Fruit fly (Drosophila melanogaster) whole organism, embryonic: ENCODE measurements around the gene CG1640.

Experiments
- CG10274 ChIP-seq: fragments of 200-800 bp; sonication (Bioruptor generic); optimal IDR thresholded peaks from 3 replicates; lab custom pipeline; 2017; ENCODE audit warnings: missing biosample characterization, mild to moderate bottlenecking, missing genetic modification characterization
- CG10462 ChIP-seq: fragments of 200-800 bp; sonication (Bioruptor generic); optimal IDR thresholded peaks from 2 replicates; lab custom pipeline; 2016; ENCODE audit warnings: missing biosample characterization, missing genetic modification characterization
- CG12659 ChIP-seq: fragments of 200-800 bp; sonication (Bioruptor generic); optimal IDR thresholded peaks from 3 replicates; lab custom pipeline; 2017; ENCODE audit warnings: mild to moderate bottlenecking, missing biosample characterization, missing genetic modification reagents, missing genetic modification characterization
- CG1603 ChIP-seq: fragments of 200-800 bp; sonication (Bioruptor generic); optimal IDR thresholded peaks from 2 replicates; lab custom pipeline; 2019; ENCODE audit warnings: missing biosample characterization, mild to moderate bottlenecking, missing genetic modification characterization, moderate library complexity
- CG16813 ChIP-seq: fragments of 200-800 bp; sonication (Bioruptor generic); IDR thresholded peaks from 3 replicates; pipeline ENCODE4 v1.3.6; 2022; ENCODE audit warnings: missing biosample characterization, missing genetic modification characterization; ENCODE audit not compliant: partially characterized antibody
- CG16863 ChIP-seq: fragments of 200-800 bp; sonication (Bioruptor generic); optimal IDR thresholded peaks from 3 replicates; lab custom pipeline; 2016; ENCODE audit warnings: missing biosample characterization, missing genetic modification characterization
- CG18476 ChIP-seq: fragments of 200-800 bp; sonication (Bioruptor generic); optimal IDR thresholded peaks from 2 replicates; lab custom pipeline; 2016; ENCODE audit warnings: missing biosample characterization, mild to moderate bottlenecking, missing genetic modification characterization
- CG31388 ChIP-seq: fragments of 200-800 bp; sonication (Bioruptor generic); optimal IDR thresholded peaks from 2 replicates; lab custom pipeline; 2016; ENCODE audit warnings: missing biosample characterization, missing genetic modification characterization
- CG32532 ChIP-seq: fragments of 200-800 bp; sonication (Bioruptor generic); IDR thresholded peaks from 2 replicates; pipeline ENCODE4 v1.3.6; 2022; ENCODE audit warnings: missing biosample characterization, missing genetic modification characterization
- CG4424 ChIP-seq: fragments of 200-800 bp; sonication (Bioruptor generic); optimal IDR thresholded peaks from 3 replicates; lab custom pipeline; 2016; ENCODE audit warnings: missing biosample characterization, missing genetic modification characterization
- CG6683 ChIP-seq: fragments of 200-800 bp; sonication (Bioruptor generic); optimal IDR thresholded peaks from 2 replicates; lab custom pipeline; 2017; ENCODE audit warnings: missing biosample characterization, mild to moderate bottlenecking, missing genetic modification characterization, missing genetic modification reagents
- CG7963 ChIP-seq: fragments of 200-800 bp; sonication (Bioruptor generic); IDR thresholded peaks from 3 replicates; pipeline ENCODE4 v1.3.6; 2022; ENCODE audit warnings: missing biosample characterization, missing genetic modification characterization; ENCODE audit not compliant: partially characterized antibody
- CG8765 ChIP-seq: fragments of 200-800 bp; sonication (Bioruptor generic); IDR thresholded peaks from 2 replicates; pipeline ENCODE4 v1.3.6; 2022; ENCODE audit warnings: missing biosample characterization, missing genetic modification characterization
- CG9727 ChIP-seq: fragments of 200-800 bp; sonication (Bioruptor generic); optimal IDR thresholded peaks from 3 replicates; lab custom pipeline; 2017; ENCODE audit warnings: missing biosample characterization, mild to moderate bottlenecking, missing genetic modification characterization
- Dp ChIP-seq: fragments of 200-800 bp; sonication (Bioruptor generic); optimal IDR thresholded peaks from 2 replicates; lab custom pipeline; 2018; ENCODE audit warnings: missing biosample characterization, mild to moderate bottlenecking, missing genetic modification characterization, moderate library complexity
- Hand ChIP-seq: fragments of 200-800 bp; sonication (Bioruptor generic); optimal IDR thresholded peaks from 2 replicates; lab custom pipeline; 2017; ENCODE audit warnings: mild to moderate bottlenecking, missing biosample characterization, missing genetic modification reagents, missing genetic modification characterization
- MESR4 ChIP-seq: fragments of 200-800 bp; sonication (Bioruptor generic); optimal IDR thresholded peaks from 2 replicates; lab custom pipeline; 2018; ENCODE audit warnings: missing biosample characterization, mild to moderate bottlenecking, missing genetic modification characterization, moderate library complexity
- Mrtf ChIP-seq: fragments of 200-800 bp; sonication (Bioruptor generic); IDR thresholded peaks from 3 replicates; pipeline ENCODE4 v1.3.6; 2022; ENCODE audit warnings: missing biosample characterization, missing genetic modification characterization
- Myb ChIP-seq: fragments of 200-800 bp; sonication (Bioruptor generic); optimal IDR thresholded peaks from 2 replicates; lab custom pipeline; 2016; ENCODE audit warnings: missing biosample characterization, missing genetic modification characterization
- NFAT ChIP-seq: fragments of 200-800 bp; sonication (Bioruptor generic); IDR thresholded peaks from 2 replicates; pipeline ENCODE4 v1.3.6; 2022; ENCODE audit warnings: missing biosample characterization, missing genetic modification characterization
- Rx ChIP-seq: fragments of 200-800 bp; sonication (Bioruptor generic); IDR thresholded peaks from 2 replicates; pipeline ENCODE4 v1.3.6; 2022; ENCODE audit warnings: missing biosample characterization, missing genetic modification characterization
- Scr ChIP-seq: fragments of 200-800 bp; sonication (Bioruptor generic); IDR thresholded peaks from 2 replicates; pipeline ENCODE4 v1.3.6; 2022; ENCODE audit warnings: missing biosample characterization, missing genetic modification characterization; ENCODE audit not compliant: partially characterized antibody
- Stat92E ChIP-seq, 3 experiments: fragments of >200 bp in 2 of 3; fragments of 200-800 bp in 1 of 3; sonication (Bioruptor generic) in 1 of 3; optimal IDR thresholded peaks; 2 replicates each; lab custom pipeline; 2017 to 2019; ENCODE audit warnings: missing biosample characterization in 3 of 3, missing genetic modification characterization in 3 of 3, mild to moderate bottlenecking in 1 of 3, moderate library complexity in 1 of 3
- TFAM ChIP-seq: fragments of 200-800 bp; sonication (Bioruptor generic); optimal IDR thresholded peaks from 2 replicates; lab custom pipeline; 2017; ENCODE audit warnings: missing biosample characterization, missing genetic modification characterization, inconsistent platforms
- Tbp ChIP-seq: fragments of >200 bp; optimal IDR thresholded peaks from 2 replicates; lab custom pipeline; 2018; ENCODE audit warnings: missing biosample characterization, missing genetic modification characterization
- al ChIP-seq: fragments of 200-800 bp; sonication (Bioruptor generic); IDR thresholded peaks from 2 replicates; pipeline ENCODE4 v1.3.6; 2022; ENCODE audit warnings: missing biosample characterization, missing genetic modification characterization
- dan ChIP-seq: fragments of 200-800 bp; sonication (Bioruptor generic); IDR thresholded peaks from 2 replicates; pipeline ENCODE4 v1.3.6; 2022; ENCODE audit warnings: missing biosample characterization, missing genetic modification characterization
- danr ChIP-seq: fragments of 200-800 bp; sonication (Bioruptor generic); IDR thresholded peaks from 2 replicates; pipeline ENCODE4 v1.3.6; 2022; ENCODE audit warnings: missing biosample characterization, missing genetic modification characterization
- disco-r ChIP-seq: fragments of 200-800 bp; sonication (Bioruptor generic); optimal IDR thresholded peaks from 2 replicates; lab custom pipeline; 2016; ENCODE audit warnings: missing biosample characterization, missing genetic modification characterization
- dmrt11E ChIP-seq: fragments of 200-800 bp; sonication (Bioruptor generic); optimal IDR thresholded peaks from 3 replicates; lab custom pipeline; 2018; ENCODE audit warnings: missing biosample characterization, mild to moderate bottlenecking, missing genetic modification characterization, moderate library complexity
- exex ChIP-seq: fragments of 200-800 bp; sonication (Bioruptor generic); optimal IDR thresholded peaks from 4 replicates; lab custom pipeline; 2018; ENCODE audit warnings: missing biosample characterization, mild to moderate bottlenecking, missing genetic modification characterization, moderate library complexity
- gcm ChIP-seq: fragments of 200-800 bp; sonication (Bioruptor generic); optimal IDR thresholded peaks from 2 replicates; lab custom pipeline; 2019; ENCODE audit warnings: missing biosample characterization, mild to moderate bottlenecking, missing genetic modification characterization, moderate library complexity
- grau ChIP-seq: fragments of 200-800 bp; optimal IDR thresholded peaks from 3 replicates; lab custom pipeline; 2019; ENCODE audit warnings: missing biosample characterization, mild to moderate bottlenecking, missing genetic modification characterization, moderate library complexity
- insv ChIP-seq, 2 experiments: fragments of 200-800 bp; sonication (Bioruptor generic); optimal IDR thresholded peaks; 3 replicates each; lab custom pipeline; 2016 to 2018; ENCODE audit warnings: missing biosample characterization in 2 of 2, missing genetic modification characterization in 2 of 2
- mam ChIP-seq: fragments of 200-800 bp; sonication (Bioruptor generic); optimal IDR thresholded peaks from 3 replicates; lab custom pipeline; 2016; ENCODE audit warnings: missing biosample characterization, missing genetic modification characterization
- nau ChIP-seq: fragments of 200-800 bp; sonication (Bioruptor generic); optimal IDR thresholded peaks from 3 replicates; lab custom pipeline; 2017; ENCODE audit warnings: missing biosample characterization, mild to moderate bottlenecking, missing genetic modification characterization, missing genetic modification reagents
- nerfin-2 ChIP-seq: fragments of 200-800 bp; sonication (Bioruptor generic); IDR thresholded peaks from 2 replicates; pipeline ENCODE4 v1.3.6; 2022; ENCODE audit warnings: missing biosample characterization, missing genetic modification characterization; ENCODE audit not compliant: partially characterized antibody
- repo ChIP-seq: fragments of 200-800 bp; sonication (Bioruptor generic); optimal IDR thresholded peaks from 2 replicates; lab custom pipeline; 2016; ENCODE audit warnings: missing biosample characterization, missing genetic modification characterization
- run ChIP-seq: fragments of 200-800 bp; sonication (Bioruptor generic); optimal IDR thresholded peaks from 3 replicates; lab custom pipeline; 2018; ENCODE audit warnings: missing biosample characterization, mild to moderate bottlenecking, missing genetic modification characterization
- scrt ChIP-seq: fragments of 200-800 bp; sonication (Bioruptor generic); optimal IDR thresholded peaks from 2 replicates; lab custom pipeline; 2018; ENCODE audit warnings: missing biosample characterization, mild to moderate bottlenecking, missing genetic modification characterization, moderate library complexity
- slou ChIP-seq: fragments of 200-800 bp; sonication (Bioruptor generic); optimal IDR thresholded peaks from 3 replicates; lab custom pipeline; 2016; ENCODE audit warnings: missing biosample characterization, missing genetic modification characterization
- sna ChIP-seq: fragments of 200-800 bp; sonication (Bioruptor generic); IDR thresholded peaks from 2 replicates; pipeline ENCODE4 v1.3.6; 2022; ENCODE audit warnings: missing biosample characterization, missing genetic modification characterization; ENCODE audit not compliant: partially characterized antibody
- tin ChIP-seq: fragments of 200-800 bp; sonication (Bioruptor generic); optimal IDR thresholded peaks from 3 replicates; lab custom pipeline; 2016; ENCODE audit warnings: missing biosample characterization, missing genetic modification characterization
- trh ChIP-seq: fragments of 200-800 bp; sonication (Bioruptor generic); optimal IDR thresholded peaks from 2 replicates; lab custom pipeline; 2016; ENCODE audit warnings: missing biosample characterization, missing genetic modification characterization
- twi ChIP-seq: fragments of 200-800 bp; optimal IDR thresholded peaks from 2 replicates; lab custom pipeline; 2019; ENCODE audit warnings: missing biosample characterization, mild to moderate bottlenecking, missing genetic modification characterization, moderate library complexity
- usp ChIP-seq: fragments of >200 bp; optimal IDR thresholded peaks from 2 replicates; lab custom pipeline; 2017; ENCODE audit warnings: missing biosample characterization, missing genetic modification characterization
- vvl ChIP-seq: fragments of 200-800 bp; sonication (Bioruptor generic); IDR thresholded peaks from 2 replicates; pipeline ENCODE4 v1.3.6; 2022; ENCODE audit warnings: missing biosample characterization, missing genetic modification characterization
- z ChIP-seq: fragments of 200-800 bp; sonication (Bioruptor generic); IDR thresholded peaks from 3 replicates; pipeline ENCODE4 v1.3.6; 2022; ENCODE audit warnings: missing biosample characterization, missing genetic modification characterization
- zen2 ChIP-seq: fragments of 200-800 bp; sonication (Bioruptor generic); IDR thresholded peaks from 3 replicates; pipeline ENCODE4 v1.3.6; 2022; ENCODE audit warnings: missing biosample characterization, missing genetic modification characterization; ENCODE audit not compliant: partially characterized antibody

Gene CG1640

DNA sequence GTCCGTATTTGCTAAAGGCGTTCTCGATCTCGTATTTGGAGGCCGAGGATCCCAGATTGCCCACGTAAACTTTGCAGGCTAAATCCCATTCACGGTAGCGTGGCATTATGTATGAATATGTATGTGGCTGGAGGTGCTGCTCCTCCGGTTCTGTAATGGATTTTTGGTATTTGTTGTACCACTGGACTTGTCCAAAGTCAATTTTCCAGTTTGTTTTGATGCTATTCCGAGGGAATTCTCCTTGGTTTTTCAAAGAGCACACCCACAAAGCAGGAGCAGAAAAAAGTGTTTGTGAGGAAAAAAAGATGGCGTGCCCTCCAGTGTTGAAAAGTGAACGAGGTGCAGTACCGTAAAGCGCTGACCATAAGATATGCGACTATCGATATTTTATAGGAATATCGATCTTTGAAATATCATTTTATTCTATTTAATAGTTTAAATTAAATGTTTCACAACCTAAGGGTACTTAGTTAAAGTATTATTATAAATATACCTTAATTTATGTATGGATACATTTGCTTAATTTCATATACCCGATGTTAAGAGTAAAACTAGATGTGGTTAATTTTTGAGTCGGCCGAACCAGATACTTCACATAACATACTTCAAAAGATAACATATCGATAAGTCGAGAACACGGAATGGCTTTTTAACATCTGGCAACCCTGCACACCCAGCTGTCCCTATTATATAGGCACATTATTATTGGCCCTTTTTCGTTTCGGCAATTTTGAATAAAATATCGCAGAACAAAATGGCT lies 14.4 kb downstream of the CG1640 start, which contains the start of the genes Rbp1-like and Tim9a (continued):
- TF ChIP-seq CG10462: no peak
- TF ChIP-seq vvl: no peak
- peak; percentile 22; the same call in 1 of the 2 replicates for TF ChIP-seq CG32532 (GFP tag; lab: Robert Waterston, UW)
- no peak for TF ChIP-seq NFAT (GFP tag; lab: Robert Waterston, UW)
- no peak for TF ChIP-seq trh (GFP tag; lab: Kevin White, UChicago)
- TF ChIP-seq Hand (GFP tag; lab: Kevin White, UChicago): no peak
- TF ChIP-seq scrt (GFP tag; lab: Kevin White, UChicago): no peak
- TF ChIP-seq Myb (GFP tag; lab: Kevin White, UChicago): no peak
- TF ChIP-seq insv (GFP tag; optimal IDR thresholded peaks at IDR 0.05; lab: Kevin White, UChicago): no peak
- no peak for TF ChIP-seq nau (GFP tag; lab: Kevin White, UChicago)
- TF ChIP-seq repo (GFP tag; lab: Kevin White, UChicago): no peak
- TF ChIP-seq CG10274: no peak
- peak; percentile 92 for TF ChIP-seq MESR4
- no peak for TF ChIP-seq al (GFP tag; lab: Robert Waterston, UW)
- TF ChIP-seq CG4424 (GFP tag; lab: Kevin White, UChicago): peak; percentile 39
- no peak for TF ChIP-seq danr
- peak; percentile 83 for TF ChIP-seq CG12659 (GFP tag; lab: Kevin White, UChicago)
- peak; percentile 6 for TF ChIP-seq mam (GFP tag; lab: Kevin White, UChicago)
- no peak for TF ChIP-seq disco-r (GFP tag; lab: Kevin White, UChicago)
- no peak for TF ChIP-seq run (tag; lab: Kevin White, UChicago)
- TF ChIP-seq dan (GFP tag; lab: Robert Waterston, UW): no peak
- peak; percentile 81 for TF ChIP-seq CG16813 (GFP tag; lab: Robert Waterston, UW)
- TF ChIP-seq CG18476 (GFP tag; lab: Kevin White, UChicago): peak; percentile 1
- TF ChIP-seq Stat92E (GFP tag; optimal IDR thresholded peaks at IDR 0.05; lab: Kevin White, UChicago): no peak
- TF ChIP-seq grau (tag; lab: Kevin White, UChicago): peak; percentile 54
- no peak for TF ChIP-seq CG31388 (GFP tag; lab: Kevin White, UChicago)
- TF ChIP-seq z (GFP tag; lab: Robert Waterston, UW): no peak
- TF ChIP-seq dmrt11E (tag; lab: Kevin White, UChicago): peak; percentile 21
- no peak for TF ChIP-seq gcm (GFP tag; lab: Kevin White, UChicago)
- peak; percentile 62; the same call in 1 of the 2 replicates for TF ChIP-seq sna (GFP tag; lab: Robert Waterston, UW)
- no peak for TF ChIP-seq CG6683
- TF ChIP-seq CG1603 (tag; lab: Kevin White, UChicago): peak; percentile 16
- TF ChIP-seq zen2 (GFP tag; lab: Robert Waterston, UW): 0 out of 3 replicates have a peak, but pooled peaks have one; percentile 32
- TF ChIP-seq tin: peak; percentile 13
- TF ChIP-seq CG7963 (GFP tag; lab: Robert Waterston, UW): no peak
- no peak for TF ChIP-seq Mrtf (GFP tag; lab: Robert Waterston, UW)
- TF ChIP-seq usp: no peak
- peak; percentile 47 for TF ChIP-seq Dp (GFP tag; lab: Kevin White, UChicago)
- peak; percentile 29 for TF ChIP-seq slou (GFP tag; lab: Kevin White, UChicago)
- TF ChIP-seq twi (tag; lab: Kevin White, UChicago): no peak
- peak; percentile 30 for TF ChIP-seq CG9727 (GFP tag; lab: Kevin White, UChicago)
- TF ChIP-seq exex (tag; lab: Kevin White, UChicago): peak; percentile 9
- no peak for TF ChIP-seq Rx (GFP tag; lab: Robert Waterston, UW)
- TF ChIP-seq Scr (GFP tag; lab: Robert Waterston, UW): peak; percentile 86
- peak; percentile 34 for TF ChIP-seq Tbp
- TF ChIP-seq CG16863 (GFP tag; lab: Kevin White, UChicago): no peak
- TF ChIP-seq CG8765 (GFP tag; lab: Robert Waterston, UW): no peak
- TF ChIP-seq TFAM (GFP tag; lab: Kevin White, UChicago): no peak
- peak; percentile 56; the same call in 1 of the 2 replicates for TF ChIP-seq nerfin-2 (GFP tag; lab: Robert Waterston, UW)
